In the genomic region with DNA sequence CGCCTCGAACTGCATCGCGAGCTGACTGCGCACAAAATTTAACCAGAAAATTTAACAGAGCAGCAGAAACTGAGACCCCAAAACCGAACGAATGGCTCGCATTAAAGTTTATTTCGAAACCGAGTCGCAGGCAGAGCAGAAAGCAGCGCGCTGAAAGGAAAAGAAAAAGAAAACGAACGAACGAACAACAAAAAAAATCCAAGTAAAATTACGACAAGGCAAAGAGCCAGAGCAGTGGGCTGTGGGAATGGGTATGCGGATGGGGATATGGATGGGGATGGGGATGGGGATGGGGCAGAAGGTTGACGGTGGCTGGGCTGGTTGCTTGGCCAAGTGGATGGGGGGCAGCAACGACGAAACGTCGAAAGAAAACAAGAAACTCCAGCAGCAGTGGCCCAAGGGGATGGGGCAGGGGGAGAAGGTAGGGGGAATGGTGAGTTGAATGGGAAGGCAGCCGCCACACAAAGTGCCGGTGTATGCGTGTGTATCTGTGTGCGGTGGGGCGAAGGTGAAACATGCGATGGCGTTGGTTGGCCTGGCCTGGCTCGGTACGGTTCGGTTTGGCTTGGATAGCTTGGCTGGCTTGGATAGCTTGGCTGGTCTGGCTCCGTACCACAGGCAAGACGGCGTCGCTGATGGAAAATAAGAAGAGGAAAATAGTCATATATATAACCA, we compare ENCODE assay signal across 3 fruit fly cellular contexts.
TF ChIP-seq lines count a peak whose summit lies in the region.

No protein-coding gene starts in this region.

TF ChIP-seq in whole organism, embryonic, 481 proteins besides CTCF, POLR2A, EP300 and RAD21 (continued from another document and continues in another):
- TF ChIP-seq al (GFP tag; IDR thresholded peaks at IDR 0.05; lab: Robert Waterston, UW), result no peak
- no peak for TF ChIP-seq CG18476 (GFP tag; optimal IDR thresholded peaks at IDR 0.05; lab: Kevin White, UChicago)
- no peak for TF ChIP-seq CG5953 (GFP tag; IDR thresholded peaks at IDR 0.05; lab: Robert Waterston, UW)
- TF ChIP-seq ken (GFP tag; IDR thresholded peaks at IDR 0.05; lab: Robert Waterston, UW), result 0 out of 3 replicates have a peak, but pooled peaks have one; percentile 30
- TF ChIP-seq CG31441 (GFP tag; IDR thresholded peaks at IDR 0.05; lab: Robert Waterston, UW), result no peak
- TF ChIP-seq btn (GFP tag; optimal IDR thresholded peaks at IDR 0.05; lab: Kevin White, UChicago), result no peak
- TF ChIP-seq zfh1 (GFP tag; IDR thresholded peaks at IDR 0.05; lab: Robert Waterston, UW), result no peak
- TF ChIP-seq emc (GFP tag; optimal IDR thresholded peaks at IDR 0.05; lab: Kevin White, UChicago), result no peak
- TF ChIP-seq lola (GFP tag; optimal IDR thresholded peaks at IDR 0.05; lab: Kevin White, UChicago), result no peak
- TF ChIP-seq abd-A (tag; optimal IDR thresholded peaks at IDR 0.05; lab: Kevin White, UChicago), result peak; percentile 97
- peak; percentile 49 for TF ChIP-seq Fer1 (GFP tag; optimal IDR thresholded peaks at IDR 0.05; lab: Kevin White, UChicago)
- no peak for TF ChIP-seq CG10366 (GFP tag; IDR thresholded peaks at IDR 0.05; lab: Robert Waterston, UW)
- peak; percentile 73 for TF ChIP-seq CG7745 (tag; optimal IDR thresholded peaks at IDR 0.05; lab: Kevin White, UChicago)
- no peak for TF ChIP-seq Dfd (GFP tag; optimal IDR thresholded peaks at IDR 0.05; lab: Kevin White, UChicago)
- peak; percentile 52 for TF ChIP-seq CG9932 (GFP tag; IDR thresholded peaks at IDR 0.05; lab: Robert Waterston, UW)
- TF ChIP-seq CG8281 (tag; optimal IDR thresholded peaks at IDR 0.05; lab: Kevin White, UChicago), result no peak
- TF ChIP-seq CG5180 (GFP tag; optimal IDR thresholded peaks at IDR 0.05; lab: Kevin White, UChicago), result peak; percentile 91
- no peak for TF ChIP-seq GATAe (GFP tag; conservative IDR thresholded peaks at IDR 0.05; lab: Robert Waterston, UW)
- TF ChIP-seq sr (GFP tag; IDR thresholded peaks at IDR 0.05; lab: Robert Waterston, UW), result peak; percentile 56; the same call in 2 of the 3 replicates
- peak; percentile 39; the same call in 1 of the 2 replicates for TF ChIP-seq ttk (GFP tag; IDR thresholded peaks at IDR 0.05; lab: Robert Waterston, UW)
- TF ChIP-seq CG32532 (GFP tag; IDR thresholded peaks at IDR 0.05; lab: Robert Waterston, UW), result peak; percentile 59
- no peak for TF ChIP-seq Hr39 (optimal IDR thresholded peaks at IDR 0.05; lab: Kevin White, UChicago)
- peak; percentile 50; the same call in 1 of the 3 replicates for TF ChIP-seq ci (GFP tag; IDR thresholded peaks at IDR 0.05; lab: Robert Waterston, UW)
- peak in 1 of 2 experiments; percentile 13 for TF ChIP-seq Hr51 (GFP tag; optimal IDR thresholded peaks at IDR 0.05; lab: Kevin White, UChicago)
- peak; percentile 14; the same call in 1 of the 2 replicates for TF ChIP-seq CG13287 (GFP tag; IDR thresholded peaks at IDR 0.05; lab: Robert Waterston, UW; ENCODE audit: partially characterized antibody)
- TF ChIP-seq Bgb (GFP tag; IDR thresholded peaks at IDR 0.05; lab: Robert Waterston, UW; ENCODE audit: partially characterized antibody), result peak; percentile 25; the same call in 1 of the 2 replicates
- no peak for TF ChIP-seq YL-1 (GFP tag; optimal IDR thresholded peaks at IDR 0.05; lab: Kevin White, UChicago)
- TF ChIP-seq CG10543 (GFP tag; optimal IDR thresholded peaks at IDR 0.05; lab: Kevin White, UChicago), result peak; percentile 99
- TF ChIP-seq croc (GFP tag; conservative IDR thresholded peaks at IDR 0.05; lab: Robert Waterston, UW), result no peak
- TF ChIP-seq chm (GFP tag; IDR thresholded peaks at IDR 0.05; lab: Robert Waterston, UW), result peak; percentile 57
- TF ChIP-seq CG11504 (tag; optimal IDR thresholded peaks at IDR 0.05; lab: Kevin White, UChicago), result peak; percentile 28
- TF ChIP-seq Nf-YC (tag; optimal IDR thresholded peaks at IDR 0.05; lab: Kevin White, UChicago), result peak; percentile 54
- TF ChIP-seq Mad (GFP tag; optimal IDR thresholded peaks at IDR 0.05; lab: Kevin White, UChicago), result no peak
- peak; percentile 12 for TF ChIP-seq Meics (GFP tag; optimal IDR thresholded peaks at IDR 0.05; lab: Kevin White, UChicago)
- TF ChIP-seq CG8089 (GFP tag; optimal IDR thresholded peaks at IDR 0.05; lab: Kevin White, UChicago), result no peak
- no peak for TF ChIP-seq CG14710 (tag; optimal IDR thresholded peaks at IDR 0.05; lab: Kevin White, UChicago)
- peak; percentile 15 for TF ChIP-seq CG12659 (GFP tag; optimal IDR thresholded peaks at IDR 0.05; lab: Kevin White, UChicago)
- no peak for TF ChIP-seq CG1529 (GFP tag; optimal IDR thresholded peaks at IDR 0.05; lab: Kevin White, UChicago)
- TF ChIP-seq kni (GFP tag; optimal IDR thresholded peaks at IDR 0.05; lab: Kevin White, UChicago), result peak; percentile 98
- peak; percentile 24 for TF ChIP-seq CoRest (tag; optimal IDR thresholded peaks at IDR 0.05; lab: Kevin White, UChicago)

TF ChIP-seq in whole organism, prepupa, 60 proteins besides CTCF, POLR2A, EP300 and RAD21 (continued from another document):
- TF ChIP-seq Ets21C (GFP tag; optimal IDR thresholded peaks at IDR 0.05; lab: Kevin White, UChicago) (no peak), CG8319 (GFP tag; optimal IDR thresholded peaks at IDR 0.05; lab: Kevin White, UChicago) (peak; percentile 58), Blimp-1 (GFP tag; optimal IDR thresholded peaks at IDR 0.05; lab: Kevin White, UChicago) (peak; percentile 75), acj6 (GFP tag; optimal IDR thresholded peaks at IDR 0.05; lab: Kevin White, UChicago) (peak; percentile 43), CG6808 (GFP tag; optimal IDR thresholded peaks at IDR 0.05; lab: Kevin White, UChicago) (peak; percentile 94), pdm3 (GFP tag; optimal IDR thresholded peaks at IDR 0.05; lab: Kevin White, UChicago) (peak; percentile 47), CG8632 (GFP tag; optimal IDR thresholded peaks at IDR 0.05; lab: Kevin White, UChicago) (peak; percentile 75), CG11902 (GFP tag; optimal IDR thresholded peaks at IDR 0.05; lab: Kevin White, UChicago) (no peak), CG9139 (GFP tag; optimal IDR thresholded peaks at IDR 0.05; lab: Kevin White, UChicago) (peak; percentile 97), Hr39 (GFP tag; optimal IDR thresholded peaks at IDR 0.05; lab: Kevin White, UChicago) (no peak), CG10631 (GFP tag; optimal IDR thresholded peaks at IDR 0.05; lab: Kevin White, UChicago) (peak; percentile 26), CG3032 (tag; optimal IDR thresholded peaks at IDR 0.05; lab: Kevin White, UChicago) (peak; percentile 77), CG6163 (GFP tag; IDR thresholded peaks at IDR 0.05; lab: Robert Waterston, UW) (peak; percentile 95), cyc (GFP tag; optimal IDR thresholded peaks at IDR 0.05; lab: Kevin White, UChicago) (no peak), CG31627 (GFP tag; optimal IDR thresholded peaks at IDR 0.05; lab: Kevin White, UChicago) (no peak), Eip78C (GFP tag; lab: Kevin White, UChicago) (peak; percentile 57), CG15336 (GFP tag; IDR thresholded peaks at IDR 0.05; lab: Robert Waterston, UW) (peak; percentile 85), Sox15 (GFP tag; optimal IDR thresholded peaks at IDR 0.05; lab: Kevin White, UChicago) (no peak), salr (GFP tag; optimal IDR thresholded peaks at IDR 0.05; lab: Kevin White, UChicago) (peak; percentile 53 to 83), CG6276 (GFP tag; optimal IDR thresholded peaks at IDR 0.05; lab: Kevin White, UChicago) (peak; percentile 93), CG16779 (tag; optimal IDR thresholded peaks at IDR 0.05; lab: Kevin White, UChicago) (peak; percentile 94), dac (GFP tag; optimal IDR thresholded peaks at IDR 0.05; lab: Kevin White, UChicago) (peak; percentile 70), fd85E (GFP tag; optimal IDR thresholded peaks at IDR 0.05; lab: Kevin White, UChicago) (peak; percentile 55), CG11762 (GFP tag; optimal IDR thresholded peaks at IDR 0.05; lab: Kevin White, UChicago; ENCODE audit: insufficient read depth) (peak; percentile 70), topi (GFP tag; optimal IDR thresholded peaks at IDR 0.05; lab: Kevin White, UChicago) (peak; percentile 54), Ets96B (tag; optimal IDR thresholded peaks at IDR 0.05; lab: Kevin White, UChicago) (peak; percentile 86), Eip93F (GFP tag; optimal IDR thresholded peaks at IDR 0.05; lab: Kevin White, UChicago) (peak; percentile 82), fd59A (GFP tag; optimal IDR thresholded peaks at IDR 0.05; lab: Kevin White, UChicago) (peak; percentile 73), Hr38 (GFP tag; optimal IDR thresholded peaks at IDR 0.05; lab: Kevin White, UChicago) (no peak), lz (GFP tag; optimal IDR thresholded peaks at IDR 0.05; lab: Kevin White, UChicago) (peak; percentile 18), Sox102F (GFP tag; optimal IDR thresholded peaks at IDR 0.05; lab: Kevin White, UChicago) (peak; percentile 66), net (GFP tag; optimal IDR thresholded peaks at IDR 0.05; lab: Kevin White, UChicago) (peak; percentile 88), vri (GFP tag; optimal IDR thresholded peaks at IDR 0.05; lab: Kevin White, UChicago) (peak; percentile 78), dsx (GFP tag; optimal IDR thresholded peaks at IDR 0.05; lab: Kevin White, UChicago; ENCODE audit: poor library complexity, severe bottlenecking) (peak; percentile 92), CG4318 (GFP tag; optimal IDR thresholded peaks at IDR 0.05; lab: Kevin White, UChicago) (no peak), spab (GFP tag; optimal IDR thresholded peaks at IDR 0.05; lab: Kevin White, UChicago) (peak; percentile 89), Met (GFP tag; optimal IDR thresholded peaks at IDR 0.05; lab: Kevin White, UChicago) (peak; percentile 43), Gug (GFP tag; IDR thresholded peaks at IDR 0.05; lab: Robert Waterston, UW) (peak; percentile 56), eg (GFP tag; IDR thresholded peaks at IDR 0.05; lab: Robert Waterston, UW) (peak; percentile 93)

TF ChIP-seq in whole organism, wandering third instar larva, 38 proteins besides CTCF, POLR2A, EP300 and RAD21 (continued from another document):
- TF ChIP-seq usp (GFP tag; optimal IDR thresholded peaks at IDR 0.05; lab: Kevin White, UChicago) (no peak), Jra (GFP tag; optimal IDR thresholded peaks at IDR 0.05; lab: Kevin White, UChicago) (no peak), OdsH (GFP tag; optimal IDR thresholded peaks at IDR 0.05; lab: Kevin White, UChicago) (no peak), Abd-B (GFP tag; optimal IDR thresholded peaks at IDR 0.05; lab: Kevin White, UChicago) (no peak), woc (GFP tag; optimal IDR thresholded peaks at IDR 0.05; lab: Kevin White, UChicago) (no peak), lola (GFP tag; optimal IDR thresholded peaks at IDR 0.05; lab: Kevin White, UChicago) (no peak), Hr78 (GFP tag; optimal IDR thresholded peaks at IDR 0.05; lab: Kevin White, UChicago) (no peak), Rel (GFP tag; optimal IDR thresholded peaks at IDR 0.05; lab: Kevin White, UChicago) (peak; percentile 76), Rel (tag; optimal IDR thresholded peaks at IDR 0.05; lab: Kevin White, UChicago) (peak; percentile 77), brk (GFP tag; optimal IDR thresholded peaks at IDR 0.05; lab: Kevin White, UChicago) (peak; percentile 69), Hnf4 (GFP tag; optimal IDR thresholded peaks at IDR 0.05; lab: Kevin White, UChicago) (peak; percentile 22), rgr (GFP tag; optimal IDR thresholded peaks at IDR 0.05; lab: Kevin White, UChicago) (peak; percentile 34), br (GFP tag; optimal IDR thresholded peaks at IDR 0.05; lab: Kevin White, UChicago) (peak; percentile 53), Myc (optimal IDR thresholded peaks at IDR 0.05; lab: Kevin White, UChicago) (no peak), Mio (GFP tag; optimal IDR thresholded peaks at IDR 0.05; lab: Kevin White, UChicago) (no peak), tai (GFP tag; optimal IDR thresholded peaks at IDR 0.05; lab: Kevin White, UChicago) (no peak)
